Worm (Caenorhabditis elegans) whole organism, dauer: Measurements from ENCODE around the gene fbxc-26.

ENCODE experiments used
- unc-62 ChIP-seq: sonication (generic microtip); optimal IDR thresholded peaks from 2 replicates; lab custom pipeline; 2017; ENCODE audit warnings: missing biosample characterization, missing genetic modification reagents, missing genetic modification characterization

The fbxc-26 gene

DNA sequence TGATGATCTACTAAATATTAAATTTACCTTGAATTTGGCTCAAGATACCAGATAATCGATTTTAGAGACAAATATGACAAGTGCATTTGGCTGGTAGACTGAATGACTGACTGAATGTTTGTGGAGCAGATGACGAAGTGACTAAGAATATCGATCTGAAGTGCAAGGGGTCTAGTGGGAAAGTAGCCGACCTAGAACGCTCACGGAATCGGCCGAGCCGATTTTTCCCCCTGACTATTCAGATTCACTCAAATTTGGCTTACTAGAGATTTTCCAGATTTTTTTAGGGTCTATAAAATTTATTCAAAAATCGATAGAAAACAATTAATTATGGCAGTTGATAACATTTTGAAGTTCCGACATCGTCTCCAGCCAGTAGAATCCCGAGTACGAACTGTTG is at the start of gene fbxc-26:
Gene fbxc-26 (minus strand): TSS at position 101 of the 400 bp plus-strand sequence.
- TF ChIP-seq unc-62 (GFP tag; lab: Kevin White, UChicago): no peak

DNA sequence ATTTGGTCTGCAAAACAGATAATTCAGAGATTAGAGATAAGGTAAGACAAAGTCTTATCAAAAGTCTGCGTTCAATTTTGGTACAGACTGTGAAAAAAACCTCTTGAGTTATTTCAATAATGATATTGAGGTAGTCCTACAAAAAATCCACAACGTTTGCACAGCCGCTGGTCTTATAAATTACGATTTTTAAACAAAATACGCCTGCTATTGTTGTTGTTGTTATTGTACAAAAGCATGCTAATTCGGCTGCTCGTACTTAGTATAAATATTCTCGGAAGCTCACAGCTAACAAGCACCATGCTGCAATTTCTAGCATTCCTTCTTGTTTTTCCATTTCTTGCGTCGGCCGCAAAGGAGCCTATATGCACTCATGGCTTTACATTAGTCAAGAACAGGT is 49.8 kb upstream of the fbxc-26 start, which contains the start of gene clec-19:
Gene clec-19 (plus strand): TSS at position 301 of the 400 bp plus-strand sequence.
- TF ChIP-seq unc-62 (GFP tag; lab: Kevin White, UChicago): no peak

DNA sequence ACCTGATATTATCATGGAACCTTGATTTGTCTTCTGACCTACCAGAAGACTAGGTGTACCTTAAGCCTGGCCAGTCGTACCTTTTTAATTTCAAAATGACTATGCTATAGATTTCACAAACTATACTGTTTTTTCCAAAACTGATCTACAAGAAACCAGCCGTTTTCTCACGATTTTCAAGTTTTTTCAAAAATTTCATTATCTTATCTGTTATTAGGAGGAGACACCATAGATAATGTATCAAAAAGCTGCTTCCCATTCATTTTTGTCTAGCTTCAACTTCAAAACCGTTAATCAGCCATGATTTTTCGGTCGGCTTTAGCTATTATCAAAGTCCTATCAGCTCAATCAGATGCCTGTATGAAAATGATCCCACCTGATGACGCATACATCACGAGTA is 48.1 kb upstream of the fbxc-26 start, which contains the start of gene F36H5.12:
Gene F36H5.12 (plus strand): TSS at position 301 of the 400 bp plus-strand sequence.
- no peak for TF ChIP-seq unc-62 (GFP tag; lab: Kevin White, UChicago)

DNA sequence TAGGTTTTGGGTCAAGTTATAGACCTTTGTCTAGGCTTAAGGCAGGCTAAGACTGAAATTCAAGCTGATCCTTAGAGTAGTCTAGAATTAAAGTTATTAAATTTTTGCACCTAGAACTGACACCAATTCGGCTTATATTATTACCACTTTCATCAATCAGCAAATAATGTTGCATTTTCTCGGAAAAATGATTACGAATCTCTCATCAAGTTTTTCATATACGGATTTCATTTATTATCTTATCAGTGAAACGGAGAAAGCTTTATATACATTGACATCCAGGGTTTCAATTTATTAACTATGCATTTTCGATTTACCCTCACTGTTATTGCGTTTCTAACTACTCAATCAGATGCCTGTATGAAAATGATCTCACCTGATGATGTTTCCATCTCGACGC is 46.8 kb upstream of the fbxc-26 start, which contains the start of gene K07G6.1:
Gene K07G6.1 (plus strand): TSS at position 301 of the 400 bp plus-strand sequence.
- no peak for TF ChIP-seq unc-62 (GFP tag; lab: Kevin White, UChicago)

DNA sequence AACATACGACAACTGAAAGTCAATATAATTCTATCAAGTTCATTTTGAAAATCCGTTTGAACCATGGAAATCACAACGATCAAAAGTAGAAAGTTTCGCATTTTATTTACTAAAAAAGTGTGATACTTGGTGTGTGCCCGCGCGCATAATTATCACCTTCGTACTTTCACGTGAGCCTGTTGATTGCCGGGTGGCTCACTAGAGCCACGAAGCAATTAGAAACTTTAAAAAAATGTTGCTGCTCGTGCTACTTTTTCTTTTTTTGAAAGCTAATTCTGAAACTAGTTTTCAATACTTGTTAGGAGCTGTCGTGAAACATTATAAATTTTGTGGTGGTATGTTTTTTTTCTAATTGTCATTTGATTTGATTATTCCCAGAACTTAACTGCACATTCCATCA is 44.4 kb upstream of the fbxc-26 start, which contains the start of the genes irld-9 and irld-33:
Gene irld-9 (minus strand): TSS at position 101 of the 400 bp plus-strand sequence.
Gene irld-33 (plus strand): TSS at position 209 of the 400 bp plus-strand sequence.
- no peak for TF ChIP-seq unc-62 (GFP tag; lab: Kevin White, UChicago)

DNA sequence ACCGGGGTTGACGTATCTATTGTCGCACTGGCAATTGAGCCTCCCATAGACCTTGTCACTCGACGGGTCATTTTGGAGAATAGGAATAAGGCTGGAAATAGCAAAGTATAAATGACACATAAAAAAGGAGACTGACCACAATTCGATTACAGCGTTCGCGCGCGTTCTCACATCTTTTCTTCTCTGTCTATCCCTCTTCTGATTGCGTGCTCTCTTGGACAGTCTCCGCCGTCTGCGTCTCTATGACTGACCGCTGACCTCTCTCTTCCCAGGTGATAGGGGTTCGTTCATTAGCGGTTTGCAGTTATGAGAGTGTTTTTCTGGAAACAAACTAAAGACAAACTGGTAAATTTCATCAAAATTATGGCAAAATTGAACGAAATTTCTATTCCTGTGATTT is 41.9 kb upstream of the fbxc-26 start, which contains the start of gene ceh-83:
Gene ceh-83 (minus strand): TSS at position 181 of the 400 bp plus-strand sequence.
- no peak for TF ChIP-seq unc-62 (GFP tag; lab: Kevin White, UChicago)

DNA sequence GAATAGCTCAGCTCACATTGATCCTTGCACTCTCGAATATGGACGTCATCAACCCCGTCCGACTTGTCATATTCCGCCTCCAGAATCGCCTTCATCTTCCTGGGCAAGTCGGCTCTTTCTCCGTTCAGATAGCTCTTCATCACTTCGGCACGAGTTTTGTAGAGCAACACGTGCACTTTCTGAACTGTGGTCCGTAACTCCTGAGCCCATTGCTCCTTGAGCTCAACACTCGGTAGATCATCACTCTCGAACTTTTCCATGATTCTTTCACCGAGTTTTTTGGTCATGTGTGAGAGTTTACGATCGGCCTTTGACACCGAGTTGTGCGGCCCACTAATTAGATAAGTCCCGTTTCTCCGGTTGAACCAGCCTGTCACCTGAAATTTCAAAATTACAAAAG is 40.7 kb upstream of the fbxc-26 start:
- TF ChIP-seq unc-62 (GFP tag; lab: Kevin White, UChicago): no peak

DNA sequence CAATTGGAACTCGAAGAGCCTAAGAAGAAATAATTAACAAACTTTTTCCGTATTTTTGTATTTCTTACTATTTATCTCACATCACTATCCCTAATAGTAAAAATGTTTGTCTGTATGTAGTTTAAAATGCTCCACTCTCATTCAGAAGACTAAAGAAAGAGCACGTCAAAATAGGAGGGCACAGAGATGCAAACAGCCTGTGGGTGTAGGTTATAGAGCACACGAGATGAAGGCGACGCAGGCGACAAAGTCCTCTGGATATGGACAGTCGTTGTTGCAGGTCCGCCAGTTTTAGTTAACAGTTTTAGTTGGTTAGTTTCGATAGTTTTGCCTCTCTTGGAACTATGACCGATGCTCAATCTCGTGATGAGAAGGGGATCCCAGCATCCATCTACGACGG is 37.5 kb upstream of the fbxc-26 start, which contains the start of gene ceh-82:
Gene ceh-82 (plus strand): TSS at position 301 of the 400 bp plus-strand sequence.
- TF ChIP-seq unc-62 (GFP tag; lab: Kevin White, UChicago): no peak

DNA sequence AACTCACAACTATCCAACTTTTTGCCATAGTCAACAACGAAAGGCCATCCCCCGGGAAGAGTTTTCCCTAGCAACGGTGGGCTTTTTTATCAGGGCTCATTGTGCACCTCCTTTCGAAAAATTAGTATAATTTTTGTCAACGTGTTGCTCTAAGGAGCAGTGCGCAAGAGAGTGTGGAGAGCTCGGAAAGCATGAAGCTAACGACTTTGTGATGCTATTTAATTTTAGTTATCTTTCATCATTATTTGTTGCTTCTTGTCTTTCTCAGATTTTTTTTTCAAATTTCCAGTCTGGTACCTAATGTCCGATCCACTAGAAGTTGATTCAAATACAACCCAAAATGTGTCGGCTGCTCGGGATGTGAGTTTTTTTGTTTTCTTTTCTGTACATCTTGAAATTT is 35.7 kb upstream of the fbxc-26 start, which contains the start of gene ceh-81:
Gene ceh-81 (plus strand): TSS at position 301 of the 400 bp plus-strand sequence.
- TF ChIP-seq unc-62 (GFP tag; lab: Kevin White, UChicago): no peak

DNA sequence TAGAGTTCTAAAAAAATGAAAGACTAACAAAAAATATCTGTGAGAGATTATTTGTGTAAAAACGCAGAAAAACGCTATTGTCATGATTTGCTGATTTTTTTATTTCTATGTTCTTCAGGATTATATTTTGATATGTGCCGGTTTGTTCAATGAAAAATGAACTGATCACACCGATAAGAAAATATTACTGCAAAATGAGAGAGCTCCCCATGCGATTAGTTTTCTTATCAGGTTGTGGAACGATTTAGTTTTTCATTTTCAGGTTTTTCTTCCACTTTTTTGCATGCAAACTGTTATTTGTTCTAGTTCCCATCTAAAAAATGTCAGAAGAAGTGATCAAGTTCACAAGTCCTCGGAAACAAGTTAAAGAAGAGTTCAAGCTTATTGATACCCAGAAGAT is 33.8 kb upstream of the fbxc-26 start, which contains the start of gene btb-9:
Gene btb-9 (plus strand): TSS at position 254 of the 400 bp plus-strand sequence.
- TF ChIP-seq unc-62 (GFP tag; lab: Kevin White, UChicago): no peak

DNA sequence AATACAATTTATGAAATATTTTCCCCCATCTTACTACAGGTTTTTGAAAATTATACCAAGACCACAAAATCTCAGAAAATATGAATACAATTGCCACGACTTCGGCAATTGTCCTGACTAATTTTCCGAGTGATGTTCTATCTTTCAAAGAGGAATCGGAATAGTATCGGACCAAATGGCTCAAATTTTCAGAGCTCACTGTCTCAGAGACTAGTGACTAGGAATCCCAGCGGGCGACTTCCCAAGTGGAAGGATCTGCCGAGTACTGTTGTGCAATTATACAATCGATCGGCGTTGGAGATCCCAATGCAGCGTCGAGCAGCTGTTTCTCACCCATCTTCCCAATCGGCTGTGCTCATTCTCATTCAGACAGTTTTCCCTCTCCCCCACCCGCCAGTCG is 31.3 kb upstream of the fbxc-26 start, which contains the start of gene F45C12.17:
Gene F45C12.17 (plus strand): TSS at position 377 of the 400 bp plus-strand sequence.
- no peak for TF ChIP-seq unc-62 (GFP tag; lab: Kevin White, UChicago)

DNA sequence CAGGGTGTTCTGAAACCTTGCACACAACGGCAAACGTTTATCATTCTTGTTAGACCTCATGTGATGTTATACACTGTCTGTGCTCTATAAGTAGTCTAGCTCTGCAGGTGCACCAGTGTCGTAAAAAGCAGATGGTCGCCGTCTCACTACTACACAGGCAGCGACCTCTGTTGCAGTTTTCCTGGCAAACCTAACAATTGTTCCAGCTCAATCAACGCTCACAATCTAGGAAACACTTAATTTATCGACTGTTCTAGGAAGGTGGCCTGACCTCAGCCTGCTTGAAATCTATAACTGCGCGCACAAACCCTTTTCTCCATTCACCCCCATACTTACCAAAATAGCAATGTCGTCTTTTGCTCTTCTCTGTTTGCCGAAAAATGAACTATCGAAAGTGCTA is 29.9 kb upstream of the fbxc-26 start, which contains the start of gene fbxb-11:
Gene fbxb-11 (plus strand): TSS at position 301 of the 400 bp plus-strand sequence.
- no peak for TF ChIP-seq unc-62 (GFP tag; lab: Kevin White, UChicago)

DNA sequence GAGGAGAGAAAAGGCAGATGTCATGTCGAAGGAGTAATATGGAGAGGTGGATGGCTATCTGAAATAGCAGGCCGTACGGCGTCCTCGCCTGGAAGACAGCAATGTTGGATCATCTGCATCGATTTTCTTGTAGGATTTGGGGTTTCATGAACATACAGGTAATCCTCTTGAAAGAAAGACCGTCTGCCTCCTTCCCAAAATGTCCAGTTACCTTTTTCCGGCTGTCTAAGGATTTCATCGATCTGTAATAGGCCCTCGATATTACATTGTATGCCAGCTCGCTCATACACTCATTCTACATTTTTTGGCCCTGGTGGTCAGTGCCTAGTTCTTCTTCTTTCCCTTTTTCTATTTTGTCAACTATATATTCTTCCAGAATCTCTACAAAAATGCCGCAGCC is 28.0 kb upstream of the fbxc-26 start, which contains the start of the genes fbxb-5 and btb-8:
Gene fbxb-5 (minus strand): TSS at position 101 of the 400 bp plus-strand sequence.
Gene btb-8 (plus strand): TSS at position 377 of the 400 bp plus-strand sequence.
- TF ChIP-seq unc-62 (GFP tag; lab: Kevin White, UChicago): no peak

DNA sequence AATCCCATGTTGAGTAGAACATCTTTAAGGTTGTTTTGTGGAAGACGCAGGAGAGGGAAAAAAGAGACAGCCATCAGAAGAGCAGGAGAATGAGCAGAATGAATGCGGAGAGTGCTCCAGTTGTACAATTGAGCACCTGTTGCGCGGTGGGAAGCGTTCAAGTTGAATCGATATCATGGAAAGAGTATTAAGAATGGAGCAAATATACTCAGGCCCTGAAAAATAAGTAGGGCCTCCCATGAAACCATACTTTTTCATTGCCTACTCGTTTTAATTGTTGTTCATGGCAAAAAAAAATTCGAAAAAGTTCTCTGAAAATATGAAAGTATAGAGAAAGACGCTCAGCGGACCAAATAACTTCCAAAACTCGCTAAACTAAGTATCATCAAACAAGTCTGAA is 24.7 kb upstream of the fbxc-26 start, which contains the start of gene fbxb-48:
Gene fbxb-48 (minus strand): TSS at position 101 of the 400 bp plus-strand sequence.
- no peak for TF ChIP-seq unc-62 (GFP tag; lab: Kevin White, UChicago)

DNA sequence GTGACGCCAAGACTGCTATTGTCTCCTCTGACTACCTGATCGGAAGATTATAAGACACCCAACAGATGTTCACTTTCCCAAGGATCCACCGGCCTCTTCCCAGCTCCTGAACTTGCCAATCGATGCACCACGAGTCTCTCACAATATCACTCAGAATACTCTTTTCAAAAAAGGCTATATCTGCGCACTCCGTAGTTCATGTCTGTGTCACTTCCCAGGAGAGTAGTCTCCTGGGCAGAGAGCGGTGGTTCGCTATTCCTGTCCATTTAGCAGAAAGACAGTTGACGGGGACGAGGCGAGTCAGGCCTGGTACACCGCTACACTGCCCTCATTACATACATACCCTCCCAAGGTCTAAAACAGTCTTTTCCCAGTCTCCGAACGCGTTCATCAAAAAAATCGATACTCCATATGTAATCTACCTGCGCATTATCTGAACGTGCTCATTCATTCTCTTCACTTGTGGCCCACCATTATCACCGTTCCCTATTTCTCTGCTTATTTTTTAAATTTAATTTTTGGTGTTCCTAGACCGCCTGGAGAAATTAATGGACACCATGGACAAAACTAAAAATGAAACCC is 20.4 kb upstream of the fbxc-26 start, which contains the start of gene btb-6:
Gene btb-6 (plus strand): TSS at position 532 of the 582 bp plus-strand sequence.
- TF ChIP-seq unc-62 (GFP tag; lab: Kevin White, UChicago): no peak

DNA sequence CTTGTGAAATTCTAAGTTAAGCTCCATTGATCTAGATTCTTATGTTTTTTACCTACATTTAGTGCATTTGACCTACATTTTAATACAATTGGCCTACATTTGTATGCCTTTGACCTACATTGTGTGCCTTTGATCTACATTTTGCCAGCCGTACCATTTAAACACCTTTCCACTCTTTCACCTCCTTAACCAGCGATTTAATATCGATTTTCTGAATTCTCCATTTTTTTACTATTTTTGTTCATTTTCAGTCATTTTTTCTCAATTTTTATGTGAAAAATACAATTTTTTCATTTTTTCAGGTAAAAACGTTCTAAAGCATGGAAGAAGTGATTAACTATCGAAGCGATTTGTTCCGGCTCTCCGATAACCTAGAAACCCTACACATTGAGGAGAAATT is 18.5 kb upstream of the fbxc-26 start, which contains the start of gene btb-7:
Gene btb-7 (plus strand): TSS at position 301 of the 400 bp plus-strand sequence.
- TF ChIP-seq unc-62 (GFP tag; lab: Kevin White, UChicago): no peak
